Worm (Caenorhabditis elegans) whole organism, young adult: ENCODE data around the gene Y82E9BR.6.
A peak's percentile ranks its signal among the peaks of the same experiment; 100 is the strongest.

Source experiments
- B0035.1 ChIP-seq: sonication (generic microtip); optimal IDR thresholded peaks from 2 replicates; lab custom pipeline; 2016; ENCODE audit warnings: missing genetic modification characterization, mild to moderate bottlenecking, missing compliant biosample characterization, missing genotype, missing genetic modification reagents
- D2030.7 ChIP-seq: fragments of 200-800 bp; sonication (Bioruptor generic); IDR thresholded peaks from 2 replicates; pipeline ENCODE4 v1.3.6; 2022; ENCODE audit warnings: missing genetic modification reagents, missing genetic modification characterization, missing compliant biosample characterization
- F22D6.2 ChIP-seq: sonication (generic microtip); optimal IDR thresholded peaks from 2 replicates; lab custom pipeline; 2016; ENCODE audit warnings: mild to moderate bottlenecking, missing genetic modification characterization, missing compliant biosample characterization
- F39B2.1 ChIP-seq: fragments of 200-800 bp; sonication (Bioruptor generic); IDR thresholded peaks from 2 replicates; pipeline ENCODE4 v1.3.6; 2022; ENCODE audit warnings: missing genetic modification reagents, missing genetic modification characterization, missing compliant biosample characterization
- F49E8.2 ChIP-seq: sonication (generic microtip); optimal IDR thresholded peaks from 3 replicates; lab custom pipeline; 2017; ENCODE audit warnings: missing genetic modification characterization, mild to moderate bottlenecking, missing compliant biosample characterization, antibody characterized with exemption, moderate library complexity; ENCODE audit not compliant: insufficient read depth
- F57A8.1 ChIP-seq: fragments of 200-800 bp; sonication (Bioruptor generic); optimal IDR thresholded peaks from 2 replicates; lab custom pipeline; 2018; ENCODE audit warnings: mild to moderate bottlenecking, missing genetic modification characterization, moderate library complexity, missing compliant biosample characterization
- K12H6.12 ChIP-seq: fragments of 200-800 bp; sonication (Bioruptor generic); optimal IDR thresholded peaks from 2 replicates; lab custom pipeline; 2018; ENCODE audit warnings: mild to moderate bottlenecking, missing genetic modification characterization, missing compliant biosample characterization
- T07F8.4 ChIP-seq: sonication (generic microtip); optimal IDR thresholded peaks from 2 replicates; lab custom pipeline; 2016; ENCODE audit warnings: mild to moderate bottlenecking, missing genetic modification characterization, moderate library complexity, missing compliant biosample characterization
- Y53G8AR.9 ChIP-seq: fragments of 200-800 bp; sonication (Bioruptor generic); conservative IDR thresholded peaks from 2 replicates; pipeline ENCODE4 v1.3.6; 2022; ENCODE audit warnings: missing genetic modification reagents, missing genetic modification characterization, missing compliant biosample characterization
- Y67H2A.10 ChIP-seq: fragments of 200-800 bp; sonication (Bioruptor generic); conservative IDR thresholded peaks from 2 replicates; pipeline ENCODE4 v1.3.6; 2022; ENCODE audit warnings: missing genetic modification reagents, missing genetic modification characterization, missing compliant biosample characterization
- Y79H2A.3 ChIP-seq: fragments of 200-800 bp; sonication (Bioruptor generic); conservative IDR thresholded peaks from 2 replicates; pipeline ENCODE4 v1.3.6; 2022; ENCODE audit warnings: missing genetic modification reagents, missing genetic modification characterization, missing compliant biosample characterization
- ZK185.1 ChIP-seq: sonication (generic microtip); optimal IDR thresholded peaks from 2 replicates; lab custom pipeline; 2016; ENCODE audit warnings: mild to moderate bottlenecking, missing genetic modification characterization, missing compliant biosample characterization; ENCODE audit not compliant: poor library complexity, severe bottlenecking
- ama-1 ChIP-seq, 3 experiments: fragments of 150-350 bp in 1 of 3; sonication (generic microtip) in 2 of 3; optimal IDR thresholded peaks; 2 replicates each; lab custom pipeline; 2014 to 2018; ENCODE audit warnings: missing biosample characterization in 2 of 3, missing genetic modification characterization in 2 of 3, missing genetic modification reagents in 2 of 3
- atf-7 ChIP-seq: sonication (generic microtip); optimal IDR thresholded peaks from 2 replicates; lab custom pipeline; 2017; ENCODE audit warnings: mild to moderate bottlenecking, missing genetic modification characterization, missing compliant biosample characterization
- cebp-1 ChIP-seq, 2 experiments: fragments of 200-800 bp in 1 of 2; sonication (Bioruptor generic) in 1 of 2; sonication (generic microtip) in 1 of 2; IDR thresholded peaks in 1 of 2; optimal IDR thresholded peaks in 1 of 2; 2 replicates each; pipeline versions ENCODE4 v1.3.6 to Lab custom; 2017 to 2022; ENCODE audit warnings: missing compliant biosample characterization in 2 of 2, missing genetic modification characterization in 2 of 2, mild to moderate bottlenecking in 1 of 2, missing genetic modification reagents in 1 of 2, moderate library complexity in 1 of 2
- cebp-2 ChIP-seq: fragments of 200-800 bp; sonication (Bioruptor generic); IDR thresholded peaks from 2 replicates; pipeline ENCODE4 v1.3.6; 2022; ENCODE audit warnings: missing genetic modification characterization, missing compliant biosample characterization
- ceh-100 ChIP-seq: fragments of 200-800 bp; sonication (Bioruptor generic); IDR thresholded peaks from 2 replicates; pipeline ENCODE4 v1.3.6; 2022; ENCODE audit warnings: missing genetic modification reagents, missing genetic modification characterization, missing compliant biosample characterization
- ceh-27 ChIP-seq: fragments of 200-800 bp; sonication (Bioruptor generic); optimal IDR thresholded peaks from 2 replicates; lab custom pipeline; 2018; ENCODE audit warnings: mild to moderate bottlenecking, missing genetic modification characterization, moderate library complexity, missing compliant biosample characterization
- ceh-79 ChIP-seq: sonication (generic microtip); optimal IDR thresholded peaks from 2 replicates; lab custom pipeline; 2017; ENCODE audit warnings: mild to moderate bottlenecking, missing genetic modification characterization, missing compliant biosample characterization
- ceh-91 ChIP-seq: fragments of 200-800 bp; sonication (Bioruptor generic); IDR thresholded peaks from 2 replicates; pipeline ENCODE4 v1.3.6; 2022; ENCODE audit warnings: missing genetic modification reagents, missing genetic modification characterization, missing compliant biosample characterization
- chd-7 ChIP-seq: sonication (generic microtip); optimal IDR thresholded peaks from 2 replicates; lab custom pipeline; 2016; ENCODE audit warnings: mild to moderate bottlenecking, missing genetic modification characterization, moderate library complexity, missing compliant biosample characterization
- egrh-3 ChIP-seq: fragments of 200-800 bp; sonication (Bioruptor generic); IDR thresholded peaks from 2 replicates; pipeline ENCODE4 v1.3.6; 2022; ENCODE audit warnings: missing genetic modification reagents, missing genetic modification characterization, missing compliant biosample characterization
- fkh-3 ChIP-seq: sonication (generic microtip); optimal IDR thresholded peaks from 2 replicates; lab custom pipeline; 2016; ENCODE audit warnings: mild to moderate bottlenecking, missing genetic modification characterization, missing compliant biosample characterization
- hmg-1.2 ChIP-seq: fragments of 200-800 bp; sonication (Bioruptor generic); IDR thresholded peaks from 2 replicates; pipeline ENCODE4 v1.3.6; 2022; ENCODE audit warnings: missing genetic modification reagents, missing genetic modification characterization, missing compliant biosample characterization
- hmg-20 ChIP-seq: fragments of 200-800 bp; sonication (Bioruptor generic); IDR thresholded peaks from 2 replicates; pipeline ENCODE4 v1.3.6; 2022; ENCODE audit warnings: missing genetic modification reagents, missing genetic modification characterization, missing compliant biosample characterization
- lag-1 ChIP-seq: fragments of 200-800 bp; sonication (Bioruptor generic); IDR thresholded peaks from 2 replicates; pipeline ENCODE4 v1.3.6; 2022; ENCODE audit warnings: missing genetic modification reagents, missing genetic modification characterization, missing compliant biosample characterization
- let-607 ChIP-seq, 2 experiments: fragments of 200-800 bp in 1 of 2; sonication (Bioruptor generic) in 1 of 2; sonication (generic microtip) in 1 of 2; optimal IDR thresholded peaks; 2 replicates each; lab custom pipeline; 2016 to 2018; ENCODE audit warnings: mild to moderate bottlenecking in 2 of 2, missing compliant biosample characterization in 2 of 2, missing genetic modification characterization in 2 of 2, moderate library complexity in 2 of 2, missing genotype in 1 of 2
- lin-54 ChIP-seq: fragments of 200-800 bp; sonication (Bioruptor generic); optimal IDR thresholded peaks from 2 replicates; lab custom pipeline; 2018; ENCODE audit warnings: mild to moderate bottlenecking, missing genetic modification characterization, missing compliant biosample characterization
- madf-10 ChIP-seq: sonication (generic microtip); optimal IDR thresholded peaks from 2 replicates; lab custom pipeline; 2016; ENCODE audit warnings: mild to moderate bottlenecking, missing genetic modification characterization, missing compliant biosample characterization
- nfya-1 ChIP-seq: sonication (generic microtip); optimal IDR thresholded peaks from 2 replicates; lab custom pipeline; 2017; ENCODE audit warnings: antibody characterized with exemption, missing compliant biosample characterization, missing genetic modification characterization, borderline replicate concordance; ENCODE audit not compliant: insufficient read depth
- nfya-2 ChIP-seq: fragments of 200-800 bp; sonication (Bioruptor generic); IDR thresholded peaks from 2 replicates; pipeline ENCODE4 v1.3.6; 2022; ENCODE audit warnings: missing genetic modification reagents, missing genetic modification characterization, missing compliant biosample characterization
- nfyb-1 ChIP-seq: fragments of 200-800 bp; sonication (Bioruptor generic); IDR thresholded peaks from 2 replicates; pipeline ENCODE4 v1.3.6; 2022; ENCODE audit warnings: missing genetic modification reagents, missing genetic modification characterization, missing compliant biosample characterization
- nhr-120 ChIP-seq: fragments of 200-800 bp; sonication (Bioruptor generic); IDR thresholded peaks from 2 replicates; pipeline ENCODE4 v1.3.6; 2022; ENCODE audit warnings: missing genetic modification characterization, missing compliant biosample characterization
- nhr-80 ChIP-seq: sonication (generic microtip); optimal IDR thresholded peaks from 2 replicates; lab custom pipeline; 2016; ENCODE audit warnings: missing genetic modification characterization, missing compliant biosample characterization
- pbrm-1 ChIP-seq: fragments of 200-800 bp; sonication (Bioruptor generic); IDR thresholded peaks from 2 replicates; pipeline ENCODE4 v1.3.6; 2022; ENCODE audit warnings: missing genetic modification reagents, missing genetic modification characterization, missing compliant biosample characterization
- rcor-1 ChIP-seq: fragments of 200-800 bp; sonication (Bioruptor generic); IDR thresholded peaks from 2 replicates; pipeline ENCODE4 v1.3.6; 2022; ENCODE audit warnings: missing genetic modification reagents, missing genetic modification characterization, missing compliant biosample characterization
- sea-2 ChIP-seq: fragments of 200-800 bp; sonication (Bioruptor generic); IDR thresholded peaks from 2 replicates; pipeline ENCODE4 v1.3.6; 2022; ENCODE audit warnings: missing genetic modification characterization, missing compliant biosample characterization
- snpc-1.1 ChIP-seq: sonication (generic microtip); optimal IDR thresholded peaks from 2 replicates; lab custom pipeline; 2017; ENCODE audit warnings: missing genetic modification characterization, mild to moderate bottlenecking, missing compliant biosample characterization, antibody characterized with exemption, moderate library complexity, missing genotype, missing genetic modification reagents; ENCODE audit not compliant: insufficient read depth
- snpc-3.4 ChIP-seq: sonication (generic microtip); optimal IDR thresholded peaks from 2 replicates; lab custom pipeline; 2017; ENCODE audit warnings: missing genetic modification characterization, mild to moderate bottlenecking, missing compliant biosample characterization, antibody characterized with exemption, moderate library complexity, missing genotype, missing genetic modification reagents
- snpc-4 ChIP-seq, 5 experiments: fragments of 150-350 bp in 1 of 5; sonication (generic microtip) in 4 of 5; optimal IDR thresholded peaks; 2 replicates each; lab custom pipeline; 2014 to 2018; ENCODE audit warnings: missing genetic modification characterization in 5 of 5, missing biosample characterization in 3 of 5, antibody characterized with exemption in 2 of 5, mild to moderate bottlenecking in 2 of 5, missing compliant biosample characterization in 2 of 5, missing genotype in 2 of 5, moderate library complexity in 2 of 5, missing genetic modification reagents in 1 of 5
- zim-3 ChIP-seq: sonication (generic microtip); optimal IDR thresholded peaks from 2 replicates; lab custom pipeline; 2017; ENCODE audit warnings: mild to moderate bottlenecking, missing genetic modification characterization, moderate library complexity, missing compliant biosample characterization
- ztf-18 ChIP-seq: sonication (generic microtip); optimal IDR thresholded peaks from 2 replicates; lab custom pipeline; 2016; ENCODE audit warnings: missing genotype, mild to moderate bottlenecking, missing genetic modification characterization, missing compliant biosample characterization
- ztf-22 ChIP-seq: fragments of 200-800 bp; sonication (Bioruptor generic); optimal IDR thresholded peaks from 2 replicates; lab custom pipeline; 2018; ENCODE audit warnings: mild to moderate bottlenecking, missing genetic modification characterization, moderate library complexity, missing compliant biosample characterization
- ztf-28 ChIP-seq: fragments of 200-800 bp; sonication (Bioruptor generic); IDR thresholded peaks from 2 replicates; pipeline ENCODE4 v1.3.6; 2022; ENCODE audit warnings: missing genetic modification reagents, missing genetic modification characterization, missing compliant biosample characterization

Y82E9BR.6 gene

ce11 chrIII:1419700-1420356 is 38.8 kb downstream of the Y82E9BR.6 start (continued):
- TF ChIP-seq sea-2 (GFP tag; lab: Robert Waterston, UW) = 0 out of 2 replicates have a peak, but pooled peaks have one; percentile 28
- peak; percentile 83 for TF ChIP-seq lin-54
- TF ChIP-seq F49E8.2 (tag; lab: Kevin White, UChicago) = peak; percentile 98
- TF ChIP-seq cebp-1 (GFP tag; IDR thresholded peaks at IDR 0.05; lab: Robert Waterston, UW) = peak; percentile 31; the same call in 1 of the 2 replicates
- peak; percentile 80 for TF ChIP-seq cebp-1 (tag; optimal IDR thresholded peaks at IDR 0.05; lab: Kevin White, UChicago)
- no peak for TF ChIP-seq F22D6.2
- no peak for TF ChIP-seq Y67H2A.10
- no peak for TF ChIP-seq ceh-91 (GFP tag; lab: Robert Waterston, UW)
- peak; percentile 84 for TF ChIP-seq hmg-20 (GFP tag; lab: Robert Waterston, UW)
- TF ChIP-seq rcor-1 (GFP tag; lab: Robert Waterston, UW) = peak; percentile 85
- no peak; the same call in none of the 2 replicates for TF ChIP-seq ceh-100 (GFP tag; lab: Robert Waterston, UW)
- TF ChIP-seq nhr-80 = peak; percentile 12
- TF ChIP-seq Y79H2A.3 (GFP tag; lab: Robert Waterston, UW) = peak; percentile 90
- TF ChIP-seq fkh-3 (tag; lab: Kevin White, UChicago) = peak; percentile 89
- no peak for TF ChIP-seq F57A8.1 (GFP tag; lab: Kevin White, UChicago)
- no peak; the same call in 1 of the 2 replicates for TF ChIP-seq nfya-2
- TF ChIP-seq K12H6.12 (tag; lab: Kevin White, UChicago) = peak; percentile 79
- peak; percentile 51 for TF ChIP-seq snpc-4 (GFP tag; optimal IDR thresholded peaks at IDR 0.05; lab: Kevin White, UChicago)
- TF ChIP-seq snpc-4 (tag; optimal IDR thresholded peaks at IDR 0.05; lab: Kevin White, UChicago) = peak in 3 of 4 experiments; percentile 16 to 60 (median 59)
- peak; percentile 90 for TF ChIP-seq madf-10 (tag; lab: Kevin White, UChicago)
- TF ChIP-seq hmg-1.2 (GFP tag; lab: Robert Waterston, UW) = peak; percentile 55
- TF ChIP-seq snpc-3.4 (tag; lab: Kevin White, UChicago) = peak; percentile 61
- TF ChIP-seq ceh-27 (GFP tag; lab: Kevin White, UChicago) = no peak
- TF ChIP-seq cebp-2 = peak; percentile 82; the same call in 1 of the 2 replicates
- no peak; the same call in 1 of the 2 replicates for TF ChIP-seq pbrm-1
- no peak for TF ChIP-seq lag-1 (GFP tag; lab: Robert Waterston, UW)
- no peak for TF ChIP-seq egrh-3
- no peak for TF ChIP-seq T07F8.4 (tag; lab: Kevin White, UChicago)
- no peak for TF ChIP-seq ztf-28 (GFP tag; lab: Robert Waterston, UW)
- TF ChIP-seq ama-1 (optimal IDR thresholded peaks at IDR 0.05; lab: Kevin White, UChicago) = peak; percentile 92
- TF ChIP-seq ama-1 (GFP tag; optimal IDR thresholded peaks at IDR 0.05; lab: Kevin White, UChicago) = peak in 1 of 2 experiments; percentile 94
- peak; percentile 94 for TF ChIP-seq F39B2.1
- peak; percentile 81 for TF ChIP-seq ztf-22 (GFP tag; lab: Kevin White, UChicago)
- peak; percentile 58; the same call in 1 of the 2 replicates for TF ChIP-seq D2030.7 (GFP tag; lab: Robert Waterston, UW)
- peak; percentile 94 for TF ChIP-seq ceh-79 (tag; lab: Kevin White, UChicago)
- TF ChIP-seq atf-7 = peak; percentile 89
- peak; percentile 72; the same call in 1 of the 2 replicates for TF ChIP-seq nhr-120
- no peak for TF ChIP-seq nfya-1
- TF ChIP-seq let-607 (tag; optimal IDR thresholded peaks at IDR 0.05; lab: Kevin White, UChicago) = peak; percentile 46 to 74
- TF ChIP-seq ztf-18 (tag; lab: Kevin White, UChicago) = peak; percentile 57
- TF ChIP-seq nfyb-1 (GFP tag; lab: Robert Waterston, UW) = peak; percentile 90
- peak; percentile 93 for TF ChIP-seq chd-7 (tag; lab: Kevin White, UChicago)
- peak; percentile 69 for TF ChIP-seq zim-3
- TF ChIP-seq B0035.1 = peak; percentile 93
- TF ChIP-seq Y53G8AR.9 = peak; percentile 98
- peak; percentile 71 for TF ChIP-seq snpc-1.1 (tag; lab: Kevin White, UChicago)
- peak; percentile 89 for TF ChIP-seq ZK185.1 (tag; lab: Kevin White, UChicago)
